Worm (Caenorhabditis elegans) whole organism, late embryonic: ENCODE measurements around the gene T20B12.7.

Experiments used
- K02D7.2 ChIP-seq: sonication (generic microtip); optimal IDR thresholded peaks from 2 replicates; lab custom pipeline; 2017; ENCODE audit warnings: mild to moderate bottlenecking, missing genetic modification characterization, missing compliant biosample characterization
- ceh-22 ChIP-seq: sonication (generic microtip); optimal IDR thresholded peaks from 2 replicates; lab custom pipeline; 2017; ENCODE audit warnings: missing biosample characterization, missing genetic modification characterization
- dve-1 ChIP-seq: sonication (generic microtip); optimal IDR thresholded peaks from 2 replicates; lab custom pipeline; 2017; ENCODE audit warnings: antibody characterized with exemption, mild to moderate bottlenecking, missing genetic modification characterization, missing compliant biosample characterization
- fkh-6 ChIP-seq: sonication (generic microtip); optimal IDR thresholded peaks from 2 replicates; lab custom pipeline; 2016; ENCODE audit warnings: missing genetic modification characterization, missing compliant biosample characterization
- pag-3 ChIP-seq: sonication (generic microtip); optimal IDR thresholded peaks from 2 replicates; lab custom pipeline; 2016; ENCODE audit warnings: missing compliant biosample characterization, missing genetic modification characterization, borderline replicate concordance
- pros-1 ChIP-seq: fragments of 150-350 bp; optimal IDR thresholded peaks from 2 replicates; lab custom pipeline; 2014; ENCODE audit warnings: missing biosample characterization, missing genetic modification reagents, missing genetic modification characterization

DNA sequence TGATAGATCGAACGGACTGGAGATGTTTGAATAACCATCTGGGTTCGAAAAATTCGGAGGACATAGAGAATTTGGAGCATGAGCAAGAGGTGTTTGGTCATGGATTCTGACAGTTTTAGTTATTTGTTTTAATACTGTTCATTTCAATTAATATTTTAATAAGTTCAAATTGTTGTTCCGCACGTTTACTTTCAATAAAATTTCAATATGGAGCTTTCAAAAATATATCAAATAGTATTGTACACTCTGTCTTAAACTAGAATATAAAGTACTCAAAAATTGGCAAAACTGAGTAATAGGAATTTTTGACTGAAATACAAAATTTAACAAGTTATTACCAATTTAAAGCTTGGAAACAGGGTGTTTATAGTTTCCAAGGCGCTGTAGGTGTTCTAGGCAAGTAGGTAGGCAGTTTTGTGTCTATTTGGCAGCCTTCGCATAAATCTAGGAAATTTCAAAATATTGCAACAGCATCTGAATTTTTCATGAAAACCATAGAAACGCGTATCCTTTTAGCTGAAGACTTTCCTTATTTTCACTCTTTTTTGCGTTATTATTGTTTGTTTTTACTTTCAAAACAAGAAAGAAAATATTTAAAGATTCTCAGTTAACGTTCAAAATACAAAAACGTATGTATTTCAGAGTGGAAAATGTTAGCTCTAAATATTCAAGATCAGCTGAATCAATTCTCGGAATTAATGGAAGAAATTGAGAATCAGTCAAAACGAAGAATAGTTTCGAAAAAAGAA is 11.7 kb downstream of the T20B12.7 start, which contains the start of the genes T20B12.5 and T20B12.4:
- TF ChIP-seq pros-1 (tag; lab: Kevin White, UChicago), result no peak
- TF ChIP-seq K02D7.2 (tag; lab: Kevin White, UChicago), result no peak
- TF ChIP-seq dve-1 (tag; lab: Kevin White, UChicago), result no peak
- no peak for TF ChIP-seq fkh-6
- no peak for TF ChIP-seq pag-3 (tag; lab: Kevin White, UChicago)
- no peak for TF ChIP-seq ceh-22 (tag; lab: Kevin White, UChicago)
